Worm (Caenorhabditis elegans) whole organism, late embryonic: ENCODE results near the gene R10E8.2.
"Not testable (repeated sequence)": the region's sequence is repeated elsewhere in the genome, so short reads cannot be mapped to it uniquely, and the experiment has no call there.

Experiments used
- T23F11.4 ChIP-seq: fragments of 200-800 bp; sonication (Bioruptor generic); optimal IDR thresholded peaks from 2 replicates; lab custom pipeline; 2018; ENCODE audit warnings: mild to moderate bottlenecking, missing genetic modification characterization, missing compliant biosample characterization
- ceh-14 ChIP-seq: sonication (generic microtip); optimal IDR thresholded peaks from 2 replicates; lab custom pipeline; 2016; ENCODE audit warnings: missing genotype, missing genetic modification characterization, missing compliant biosample characterization
- ceh-9 ChIP-seq: sonication (generic microtip); optimal IDR thresholded peaks from 2 replicates; lab custom pipeline; 2016; ENCODE audit warnings: mild to moderate bottlenecking, missing genetic modification characterization, inconsistent platforms, missing compliant biosample characterization
- elt-2 ChIP-seq: sonication (generic microtip); optimal IDR thresholded peaks from 2 replicates; lab custom pipeline; 2016; ENCODE audit warnings: missing genetic modification reagents, missing genetic modification characterization, missing compliant biosample characterization
- fkh-6 ChIP-seq: sonication (generic microtip); optimal IDR thresholded peaks from 2 replicates; lab custom pipeline; 2016; ENCODE audit warnings: missing genetic modification characterization, missing compliant biosample characterization
- gmeb-2 ChIP-seq: sonication (generic microtip); optimal IDR thresholded peaks from 2 replicates; lab custom pipeline; 2016; ENCODE audit warnings: missing genetic modification characterization, inconsistent platforms, missing compliant biosample characterization
- nhr-11 ChIP-seq: fragments of 150-350 bp; optimal IDR thresholded peaks from 2 replicates; lab custom pipeline; 2014; ENCODE audit warnings: missing biosample characterization, missing genetic modification characterization
- nhr-232 ChIP-seq: sonication (generic microtip); optimal IDR thresholded peaks from 2 replicates; lab custom pipeline; 2016; ENCODE audit warnings: missing genetic modification characterization, missing compliant biosample characterization
- npax-4 ChIP-seq: sonication (generic microtip); optimal IDR thresholded peaks from 2 replicates; lab custom pipeline; 2016; ENCODE audit warnings: missing genetic modification characterization, missing compliant biosample characterization
- pros-1 ChIP-seq: fragments of 150-350 bp; optimal IDR thresholded peaks from 2 replicates; lab custom pipeline; 2014; ENCODE audit warnings: missing biosample characterization, missing genetic modification reagents, missing genetic modification characterization
- syd-9 ChIP-seq: sonication (generic microtip); optimal IDR thresholded peaks from 2 replicates; lab custom pipeline; 2016; ENCODE audit warnings: mild to moderate bottlenecking, missing genetic modification characterization, moderate library complexity, missing compliant biosample characterization
- ttx-3 ChIP-seq: sonication (generic microtip); optimal IDR thresholded peaks from 2 replicates; lab custom pipeline; 2016; ENCODE audit warnings: missing genetic modification reagents, missing genetic modification characterization, missing compliant biosample characterization
- unc-55 ChIP-seq: sonication (generic microtip); optimal IDR thresholded peaks from 2 replicates; lab custom pipeline; 2017; ENCODE audit warnings: missing biosample characterization, missing genetic modification reagents, missing genetic modification characterization

R10E8.2 gene

DNA sequence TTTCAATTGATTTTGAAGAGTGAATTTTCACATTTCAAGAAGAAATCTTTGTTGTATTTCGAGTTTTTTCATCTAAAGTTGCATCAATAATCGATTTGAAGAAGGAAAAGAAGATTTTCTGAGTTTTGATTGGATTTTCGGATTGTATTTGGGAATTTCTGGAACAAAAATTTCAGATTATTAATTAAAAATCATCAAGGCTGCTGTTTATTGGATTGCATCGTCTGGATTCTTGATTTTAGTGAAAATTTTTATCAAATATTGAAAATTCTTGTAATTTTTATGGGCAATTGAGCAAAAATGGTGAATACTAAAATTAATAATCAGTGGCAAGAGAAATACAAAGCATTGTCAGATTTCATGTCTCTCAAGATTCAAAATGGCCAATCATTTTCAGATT, 44.9 kb downstream of the R10E8.2 start, which contains the start of gene Y51A2A.5:
TSS of gene Y51A2A.5 (plus strand) at position 301 of the 400 bp plus-strand sequence.
- TF ChIP-seq ttx-3 (tag; lab: Kevin White, UChicago), result no peak
- no peak for TF ChIP-seq gmeb-2

DNA sequence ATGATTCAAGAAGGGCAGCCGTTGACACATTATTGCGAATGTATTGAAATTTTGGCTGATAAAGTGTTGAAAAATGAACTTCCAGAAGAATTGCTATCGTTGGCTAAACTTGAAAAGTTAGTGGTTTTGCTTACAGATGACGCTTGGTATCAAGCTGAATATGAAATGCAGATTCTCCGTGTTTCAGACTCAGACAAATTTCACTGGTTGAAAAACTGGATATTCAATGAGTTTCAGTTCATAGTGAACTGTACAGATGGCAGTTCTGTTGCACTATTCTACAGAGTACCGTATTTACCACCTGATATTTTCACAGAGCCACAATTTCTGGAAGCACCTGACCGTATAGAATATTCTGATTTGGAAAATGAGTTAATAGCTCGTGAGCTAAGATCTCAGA, 45.7 kb downstream of the R10E8.2 start:
- no peak for TF ChIP-seq ceh-14 (tag; lab: Kevin White, UChicago)
- TF ChIP-seq nhr-232 (tag; lab: Kevin White, UChicago), result no peak
- no peak for TF ChIP-seq gmeb-2
- TF ChIP-seq fkh-6 (tag; lab: Kevin White, UChicago), result no peak
- no peak for TF ChIP-seq pros-1 (tag; lab: Kevin White, UChicago)
- no peak for TF ChIP-seq ceh-9 (tag; lab: Kevin White, UChicago)
- no peak for TF ChIP-seq nhr-11
- no peak for TF ChIP-seq elt-2 (tag; lab: Kevin White, UChicago)
- no peak for TF ChIP-seq npax-4 (tag; lab: Kevin White, UChicago)
- TF ChIP-seq, all 69 proteins: peak for 0

DNA sequence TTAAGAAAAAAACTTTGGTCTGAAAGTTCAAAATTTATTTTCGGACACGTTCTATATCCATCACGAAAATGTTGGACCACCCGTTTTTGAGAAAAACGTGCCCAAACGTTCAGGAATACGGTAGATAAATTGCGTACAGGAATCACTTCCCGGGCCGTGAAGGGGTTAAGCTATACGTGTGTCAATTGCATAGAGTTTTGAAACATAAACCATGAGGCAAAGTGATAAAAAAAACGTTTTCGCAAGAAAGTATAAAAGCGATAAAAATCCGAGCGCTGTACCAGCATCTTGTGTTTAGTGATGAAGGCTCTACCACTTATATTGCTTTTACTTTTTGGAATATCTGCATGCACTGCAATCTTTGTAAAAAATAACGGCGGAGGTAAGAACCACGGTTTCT, 48.8 kb downstream of the R10E8.2 start, which contains the start of gene Y51A2A.6:
TSS of gene Y51A2A.6 (plus strand) at position 301 of the 400 bp plus-strand sequence.
- not testable (repeated sequence) for TF ChIP-seq T23F11.4 (GFP tag; lab: Kevin White, UChicago); syd-9 (tag; lab: Kevin White, UChicago); unc-55
- TF ChIP-seq, all 69 proteins: peak for 0; not testable (repeated sequence) for 69
